Worm (Caenorhabditis elegans) whole organism, L1 larva: ENCODE results near the gene cids-1.

Source experiments
- C16A3.4 ChIP-seq: fragments of 150-350 bp; optimal IDR thresholded peaks from 2 replicates; lab custom pipeline; 2014; ENCODE audit warnings: missing biosample characterization, missing genetic modification characterization
- Y116A8C.19 ChIP-seq: sonication (generic microtip); optimal IDR thresholded peaks from 2 replicates; lab custom pipeline; 2016; ENCODE audit warnings: missing compliant biosample characterization, missing genetic modification characterization, borderline replicate concordance
- aha-1 ChIP-seq: fragments of 150-350 bp; optimal IDR thresholded peaks from 2 replicates; lab custom pipeline; 2014; ENCODE audit warnings: missing biosample characterization, missing genetic modification characterization
- alr-1 ChIP-seq: fragments of 200-800 bp; sonication (Bioruptor generic); optimal IDR thresholded peaks from 2 replicates; lab custom pipeline; 2018; ENCODE audit warnings: borderline replicate concordance, mild to moderate bottlenecking, missing genetic modification characterization, missing compliant biosample characterization
- aly-2 ChIP-seq: fragments of 150-350 bp; optimal IDR thresholded peaks from 2 replicates; lab custom pipeline; 2014; ENCODE audit warnings: missing biosample characterization, missing genetic modification characterization
- blmp-1 ChIP-seq: fragments of 150-350 bp; optimal IDR thresholded peaks from 2 replicates; lab custom pipeline; 2014; ENCODE audit warnings: missing biosample characterization, missing genetic modification characterization
- ceh-63 ChIP-seq: fragments of 200-800 bp; sonication (Bioruptor generic); optimal IDR thresholded peaks from 2 replicates; lab custom pipeline; 2018; ENCODE audit warnings: mild to moderate bottlenecking, missing genetic modification characterization, missing compliant biosample characterization
- ceh-82 ChIP-seq, 3 experiments: fragments of 150-350 bp in 1 of 3; sonication (generic microtip) in 2 of 3; optimal IDR thresholded peaks; 2 replicates each; lab custom pipeline; 2014 to 2017; ENCODE audit warnings: missing biosample characterization in 3 of 3, missing genetic modification characterization in 3 of 3
- ceh-88 ChIP-seq: fragments of 200-800 bp; sonication (Bioruptor generic); IDR thresholded peaks from 2 replicates; pipeline ENCODE4 v1.3.6; 2022; ENCODE audit warnings: missing genetic modification characterization, missing compliant biosample characterization
- dpl-1 ChIP-seq, 3 experiments: fragments of 150-350 bp in 2 of 3; sonication (generic microtip) in 1 of 3; optimal IDR thresholded peaks; 2 replicates each; lab custom pipeline; 2014 to 2017; ENCODE audit warnings: missing biosample characterization in 3 of 3, missing genetic modification characterization in 3 of 3, missing genetic modification reagents in 3 of 3
- efl-1 ChIP-seq, 4 experiments: fragments of 150-350 bp; optimal IDR thresholded peaks in 3 of 4; peaks in 1 of 4; 1 replicate in 1 of 4; 2 replicates in 3 of 4; lab custom pipeline; 2014; ENCODE audit warnings: missing biosample characterization in 2 of 4, missing genetic modification characterization in 2 of 4, missing genetic modification reagents in 2 of 4
- efl-3 ChIP-seq: fragments of 200-800 bp; sonication (Bioruptor generic); optimal IDR thresholded peaks from 2 replicates; lab custom pipeline; 2018; ENCODE audit warnings: mild to moderate bottlenecking, missing genetic modification characterization, missing compliant biosample characterization
- egl-27 ChIP-seq, 2 experiments: fragments of 150-350 bp in 1 of 2; sonication (generic microtip); optimal IDR thresholded peaks; 3 replicates each; lab custom pipeline; 2017 to 2018; ENCODE audit warnings: missing biosample characterization in 2 of 2, missing genetic modification characterization in 2 of 2, missing genetic modification reagents in 2 of 2
- fkh-10 ChIP-seq: sonication (generic microtip); optimal IDR thresholded peaks from 2 replicates; lab custom pipeline; 2017; ENCODE audit warnings: missing biosample characterization, missing genetic modification reagents, missing genetic modification characterization
- fkh-4 ChIP-seq: sonication (generic microtip); optimal IDR thresholded peaks from 2 replicates; lab custom pipeline; 2016; ENCODE audit warnings: missing compliant biosample characterization, missing genetic modification characterization, borderline replicate concordance
- grh-1 ChIP-seq: fragments of 200-800 bp; sonication (Bioruptor generic); IDR thresholded peaks from 2 replicates; pipeline ENCODE4 v1.3.6; 2022; ENCODE audit warnings: missing genetic modification reagents, missing genetic modification characterization, missing compliant biosample characterization
- hlh-17 ChIP-seq: fragments of 200-800 bp; sonication (Bioruptor generic); optimal IDR thresholded peaks from 2 replicates; lab custom pipeline; 2018; ENCODE audit warnings: missing genetic modification characterization, mild to moderate bottlenecking, missing compliant biosample characterization, moderate library complexity, borderline replicate concordance
- hpl-2 ChIP-seq: fragments of 150-350 bp; optimal IDR thresholded peaks from 2 replicates; lab custom pipeline; 2014; ENCODE audit warnings: missing biosample characterization, missing genetic modification reagents, missing genetic modification characterization
- irx-1 ChIP-seq: sonication (generic microtip); optimal IDR thresholded peaks from 2 replicates; lab custom pipeline; 2016; ENCODE audit warnings: missing genetic modification characterization, missing compliant biosample characterization
- isw-1 ChIP-seq: fragments of 200-800 bp; sonication (Bioruptor generic); IDR thresholded peaks from 2 replicates; pipeline ENCODE4 v1.3.6; 2022; ENCODE audit warnings: missing genetic modification characterization, missing compliant biosample characterization
- lin-13 ChIP-seq: fragments of 150-350 bp; optimal IDR thresholded peaks from 2 replicates; lab custom pipeline; 2014; ENCODE audit warnings: missing biosample characterization, missing genetic modification reagents, missing genetic modification characterization
- lin-14 ChIP-seq: fragments of 200-800 bp; sonication (Bioruptor generic); optimal IDR thresholded peaks from 2 replicates; lab custom pipeline; 2018; ENCODE audit warnings: mild to moderate bottlenecking, missing genetic modification characterization, moderate library complexity, missing compliant biosample characterization
- lin-15B ChIP-seq: fragments of 150-350 bp; sonication (generic microtip); optimal IDR thresholded peaks from 3 replicates; lab custom pipeline; 2014; ENCODE audit warnings: missing biosample characterization, missing genetic modification characterization
- lin-35 ChIP-seq, 2 experiments: fragments of 150-350 bp; optimal IDR thresholded peaks; 2 replicates each; lab custom pipeline; 2014; ENCODE audit warnings: missing biosample characterization in 2 of 2, missing genetic modification characterization in 2 of 2, missing genetic modification reagents in 2 of 2
- lir-3 ChIP-seq: sonication (generic microtip); optimal IDR thresholded peaks from 2 replicates; lab custom pipeline; 2016; ENCODE audit warnings: mild to moderate bottlenecking, missing genetic modification characterization, moderate library complexity, missing compliant biosample characterization; ENCODE audit not compliant: poor library complexity
- lsy-2 ChIP-seq, 2 experiments: fragments of 150-350 bp; optimal IDR thresholded peaks; 2 replicates each; lab custom pipeline; 2014; ENCODE audit warnings: missing biosample characterization in 2 of 2, missing genetic modification characterization in 2 of 2
- mef-2 ChIP-seq: fragments of 150-350 bp; optimal IDR thresholded peaks from 2 replicates; lab custom pipeline; 2014; ENCODE audit warnings: missing biosample characterization, missing genetic modification characterization
- mep-1 ChIP-seq: fragments of 150-350 bp; optimal IDR thresholded peaks from 2 replicates; lab custom pipeline; 2014; ENCODE audit warnings: missing biosample characterization, missing genetic modification characterization
- nhr-20 ChIP-seq: sonication (generic microtip); optimal IDR thresholded peaks from 2 replicates; lab custom pipeline; 2016; ENCODE audit warnings: mild to moderate bottlenecking, missing genetic modification characterization, missing compliant biosample characterization
- nhr-47 ChIP-seq: sonication (generic microtip); optimal IDR thresholded peaks from 2 replicates; lab custom pipeline; 2016; ENCODE audit warnings: mild to moderate bottlenecking, missing genetic modification characterization, moderate library complexity, missing compliant biosample characterization
- nhr-71 ChIP-seq: sonication (generic microtip); optimal IDR thresholded peaks from 2 replicates; lab custom pipeline; 2016; ENCODE audit warnings: mild to moderate bottlenecking, missing genetic modification characterization, moderate library complexity, missing compliant biosample characterization
- nhr-76 ChIP-seq: sonication (generic microtip); optimal IDR thresholded peaks from 2 replicates; lab custom pipeline; 2017; ENCODE audit warnings: missing biosample characterization, missing genetic modification characterization
- nhr-84 ChIP-seq: sonication (generic microtip); optimal IDR thresholded peaks from 2 replicates; lab custom pipeline; 2017; ENCODE audit warnings: missing biosample characterization, missing genetic modification characterization
- nhr-85 ChIP-seq: sonication (generic microtip); peaks from one replicate; lab custom pipeline; 2016; ENCODE audit warnings: missing genetic modification characterization, inconsistent platforms, missing compliant biosample characterization
- pax-3 ChIP-seq: fragments of 200-800 bp; sonication (Bioruptor generic); optimal IDR thresholded peaks from 2 replicates; lab custom pipeline; 2018; ENCODE audit warnings: mild to moderate bottlenecking, missing genetic modification characterization, moderate library complexity, missing compliant biosample characterization
- pqm-1 ChIP-seq: sonication (generic microtip); optimal IDR thresholded peaks from 3 replicates; lab custom pipeline; 2017; ENCODE audit warnings: missing biosample characterization, missing genetic modification characterization
- rnt-1 ChIP-seq: sonication (generic microtip); optimal IDR thresholded peaks from 2 replicates; lab custom pipeline; 2016; ENCODE audit warnings: mild to moderate bottlenecking, missing genetic modification characterization, moderate library complexity, missing compliant biosample characterization
- skn-1 ChIP-seq: fragments of 150-350 bp; optimal IDR thresholded peaks from 2 replicates; lab custom pipeline; 2014; ENCODE audit warnings: missing biosample characterization, missing genetic modification characterization
- snu-23 ChIP-seq: sonication (generic microtip); optimal IDR thresholded peaks from 2 replicates; lab custom pipeline; 2016; ENCODE audit warnings: missing genetic modification characterization, missing compliant biosample characterization
- sptf-1 ChIP-seq: fragments of 150-350 bp; optimal IDR thresholded peaks from 2 replicates; lab custom pipeline; 2014; ENCODE audit warnings: missing biosample characterization, missing genetic modification characterization
- sup-37 ChIP-seq: fragments of 200-800 bp; sonication (Bioruptor generic); optimal IDR thresholded peaks from 2 replicates; lab custom pipeline; 2018; ENCODE audit warnings: mild to moderate bottlenecking, missing genetic modification characterization, missing compliant biosample characterization
- swsn-7 ChIP-seq: sonication (generic microtip); optimal IDR thresholded peaks from 2 replicates; lab custom pipeline; 2016; ENCODE audit warnings: missing genetic modification characterization, missing compliant biosample characterization
- tbx-2 ChIP-seq: sonication (generic microtip); optimal IDR thresholded peaks from 2 replicates; lab custom pipeline; 2016; ENCODE audit warnings: missing genetic modification characterization, missing compliant biosample characterization
- unc-130 ChIP-seq: fragments of 150-350 bp; optimal IDR thresholded peaks from 2 replicates; lab custom pipeline; 2017; ENCODE audit warnings: missing biosample characterization, missing genetic modification characterization, inconsistent platforms
- unc-98 ChIP-seq: fragments of 200-800 bp; sonication (Bioruptor generic); IDR thresholded peaks from 2 replicates; pipeline ENCODE4 v1.3.6; 2022; ENCODE audit warnings: missing genetic modification characterization, missing compliant biosample characterization
- vab-15 ChIP-seq: sonication (generic microtip); optimal IDR thresholded peaks from 2 replicates; lab custom pipeline; 2017; ENCODE audit warnings: missing genotype, mild to moderate bottlenecking, missing genetic modification characterization, missing compliant biosample characterization
- xbp-1 ChIP-seq: sonication (generic microtip); optimal IDR thresholded peaks from 2 replicates; lab custom pipeline; 2016; ENCODE audit warnings: missing genetic modification characterization, missing compliant biosample characterization
- zag-1 ChIP-seq: fragments of 150-350 bp; optimal IDR thresholded peaks from 2 replicates; lab custom pipeline; 2014; ENCODE audit warnings: missing biosample characterization, missing genetic modification characterization
- ztf-4 ChIP-seq: fragments of 150-350 bp; optimal IDR thresholded peaks from 2 replicates; lab custom pipeline; 2014; ENCODE audit warnings: missing biosample characterization, missing genetic modification characterization

Gene cids-1

ce11 chrIII:8265753-8266152 lies 21.5 kb downstream of the cids-1 start, which contains the start of gene mrps-9 (continued):
- no peak for TF ChIP-seq ceh-88
- TF ChIP-seq alr-1: no peak
- TF ChIP-seq tbx-2: no peak
- TF ChIP-seq mef-2 (tag; lab: Kevin White, UChicago): no peak
- no peak for TF ChIP-seq pax-3 (tag; lab: Kevin White, UChicago)
- TF ChIP-seq rnt-1: peak; percentile 26
- no peak for TF ChIP-seq fkh-4 (tag; lab: Kevin White, UChicago)
- TF ChIP-seq nhr-76 (tag; lab: Kevin White, UChicago): no peak
- TF ChIP-seq sptf-1 (tag; lab: Kevin White, UChicago): no peak
- TF ChIP-seq nhr-20 (tag; lab: Kevin White, UChicago): peak; percentile 0
- no peak for TF ChIP-seq ztf-4 (tag; lab: Kevin White, UChicago)
- no peak for TF ChIP-seq grh-1 (GFP tag; lab: Robert Waterston, UW)
- TF ChIP-seq C16A3.4 (tag; lab: Kevin White, UChicago): no peak
- peak; percentile 78 for TF ChIP-seq blmp-1 (tag; lab: Kevin White, UChicago)
- TF ChIP-seq sup-37 (GFP tag; lab: Kevin White, UChicago): no peak
- no peak for TF ChIP-seq nhr-47 (tag; lab: Kevin White, UChicago)
- TF ChIP-seq egl-27 (tag; optimal IDR thresholded peaks at IDR 0.05; lab: Kevin White, UChicago): no peak
- no peak for TF ChIP-seq irx-1 (tag; lab: Kevin White, UChicago)
- no peak for TF ChIP-seq pqm-1 (tag; lab: Kevin White, UChicago)
- no peak for TF ChIP-seq hlh-17
- no peak for TF ChIP-seq ceh-63 (GFP tag; lab: Kevin White, UChicago)
- TF ChIP-seq isw-1 (GFP tag; lab: Robert Waterston, UW): no peak
- no peak for TF ChIP-seq mep-1 (tag; lab: Kevin White, UChicago)
- TF ChIP-seq nhr-71: no peak
- no peak for TF ChIP-seq Y116A8C.19 (tag; lab: Kevin White, UChicago)
- no peak for TF ChIP-seq unc-98 (GFP tag; lab: Robert Waterston, UW)
- no peak for TF ChIP-seq fkh-10
- TF ChIP-seq aha-1 (tag; lab: Kevin White, UChicago): no peak
- no peak for TF ChIP-seq lin-13 (GFP tag; lab: Kevin White, UChicago)
- TF ChIP-seq unc-130 (tag; lab: Kevin White, UChicago): no peak
- no peak for TF ChIP-seq aly-2 (tag; lab: Kevin White, UChicago)
- peak in 1 of 2 experiments; percentile 60 for TF ChIP-seq lsy-2 (tag; optimal IDR thresholded peaks at IDR 0.05; lab: Kevin White, UChicago)
- TF ChIP-seq swsn-7: peak; percentile 15
- no peak for TF ChIP-seq efl-3 (GFP tag; lab: Kevin White, UChicago)
- TF ChIP-seq xbp-1 (tag; lab: Kevin White, UChicago): peak; percentile 9
- TF ChIP-seq lin-14 (GFP tag; lab: Kevin White, UChicago): peak; percentile 38
- no peak for TF ChIP-seq nhr-84 (tag; lab: Kevin White, UChicago)
- peak; percentile 27 to 41 for TF ChIP-seq lin-35 (GFP tag; optimal IDR thresholded peaks at IDR 0.05; lab: Kevin White, UChicago)
- TF ChIP-seq skn-1 (tag; lab: Kevin White, UChicago): no peak
- no peak for TF ChIP-seq zag-1 (tag; lab: Kevin White, UChicago)
- TF ChIP-seq hpl-2 (GFP tag; lab: Kevin White, UChicago): no peak

DNA sequence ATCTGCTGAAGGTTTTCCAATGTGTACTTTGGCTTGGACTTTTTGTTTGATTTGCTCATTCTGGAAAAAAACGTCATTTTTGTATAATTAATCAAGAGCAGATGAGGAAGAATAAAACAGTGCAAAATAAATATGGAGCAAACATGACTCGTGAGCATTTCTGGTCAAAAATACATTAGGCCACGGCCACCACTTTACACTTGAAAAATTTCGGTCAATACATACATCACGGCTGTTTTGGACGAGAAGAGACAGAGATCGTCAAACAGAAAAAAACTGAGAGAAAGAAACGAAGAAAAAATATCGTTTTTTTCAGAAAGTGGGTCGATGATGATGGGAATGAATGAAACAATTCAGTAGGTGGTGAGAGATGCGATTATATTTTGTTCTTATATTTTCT lies 24.1 kb downstream of the cids-1 start, which contains the start of the genes F09G8.7 and crn-7:
Gene F09G8.7, minus strand, starts transcription at position 60 of the 400 bp plus-strand sequence.
Gene crn-7, plus strand, starts transcription at position 236 of the 400 bp plus-strand sequence.
- TF ChIP-seq lir-3 (tag; lab: Kevin White, UChicago) (peak; percentile 24), lin-15B (tag; lab: Kevin White, UChicago) (peak; percentile 15), ceh-82 (tag; optimal IDR thresholded peaks at IDR 0.05; lab: Kevin White, UChicago) (peak in 1 of 3 experiments; percentile 31), vab-15 (no peak), lin-35 (GFP tag; optimal IDR thresholded peaks at IDR 0.05; lab: Kevin White, UChicago) (peak; percentile 23 to 31), skn-1 (tag; lab: Kevin White, UChicago) (peak; percentile 25), efl-1 (optimal IDR thresholded peaks at IDR 0.05; lab: Kevin White, UChicago) (peak; percentile 32 to 36), efl-1 (GFP tag; optimal IDR thresholded peaks at IDR 0.05 in 1 of 2; lab: Kevin White, UChicago) (peak in 1 of 2 experiments; percentile 17), blmp-1 (tag; lab: Kevin White, UChicago) (peak; percentile 46), snu-23 (GFP tag; lab: Kevin White, UChicago) (peak; percentile 33), ceh-88 (no peak), rnt-1 (peak; percentile 45), nhr-85 (tag; lab: Kevin White, UChicago) (no peak), dpl-1 (GFP tag; optimal IDR thresholded peaks at IDR 0.05; lab: Kevin White, UChicago) (peak in 2 of 3 experiments; percentile 36 to 44), lsy-2 (tag; optimal IDR thresholded peaks at IDR 0.05; lab: Kevin White, UChicago) (peak in 1 of 2 experiments; percentile 55)
- TF ChIP-seq, all 84 proteins: peak for 11
